Fruit fly (Drosophila melanogaster) whole organism, embryonic: Measurements from ENCODE around the gene CG31637.

Experiments used
- Atf-2 ChIP-seq: fragments of 200-800 bp; sonication (Bioruptor generic); optimal IDR thresholded peaks from 2 replicates; lab custom pipeline; 2016; ENCODE audit warnings: missing biosample characterization, missing genetic modification characterization
- CG10147 ChIP-seq: fragments of 200-800 bp; sonication (Bioruptor generic); optimal IDR thresholded peaks from 2 replicates; lab custom pipeline; 2019; ENCODE audit warnings: missing biosample characterization, mild to moderate bottlenecking, missing genetic modification characterization, moderate library complexity
- CG10209 ChIP-seq: fragments of 200-800 bp; sonication (Bioruptor generic); optimal IDR thresholded peaks from 3 replicates; lab custom pipeline; 2017; ENCODE audit warnings: missing biosample characterization, mild to moderate bottlenecking, missing genetic modification characterization, missing genetic modification reagents
- CG10321 ChIP-seq: fragments of 200-800 bp; sonication (Bioruptor generic); IDR thresholded peaks from 2 replicates; pipeline ENCODE4 v1.3.6; 2022; ENCODE audit warnings: missing biosample characterization, missing genetic modification characterization
- CG10543 ChIP-seq: fragments of 200-800 bp; sonication (Bioruptor generic); optimal IDR thresholded peaks from 3 replicates; lab custom pipeline; 2017; ENCODE audit warnings: missing biosample characterization, mild to moderate bottlenecking, missing genetic modification characterization, moderate library complexity
- CG12236 ChIP-seq: fragments of 200-800 bp; sonication (Bioruptor generic); optimal IDR thresholded peaks from 2 replicates; lab custom pipeline; 2016; ENCODE audit warnings: missing biosample characterization, missing genetic modification characterization
- CG15601 ChIP-seq: fragments of 200-800 bp; sonication (Bioruptor generic); optimal IDR thresholded peaks from 3 replicates; lab custom pipeline; 2019; ENCODE audit warnings: missing biosample characterization, mild to moderate bottlenecking, missing genetic modification characterization, moderate library complexity
- CG15696 ChIP-seq: fragments of 200-800 bp; sonication (Bioruptor generic); optimal IDR thresholded peaks from 2 replicates; lab custom pipeline; 2019; ENCODE audit warnings: missing biosample characterization, mild to moderate bottlenecking, missing genetic modification characterization, moderate library complexity
- CG17328 ChIP-seq: fragments of 200-800 bp; sonication (Bioruptor generic); IDR thresholded peaks from 2 replicates; pipeline ENCODE4 v1.3.6; 2022; ENCODE audit warnings: missing biosample characterization, missing genetic modification characterization
- CG17912 ChIP-seq: fragments of 200-800 bp; sonication (Bioruptor generic); optimal IDR thresholded peaks from 2 replicates; lab custom pipeline; 2018; ENCODE audit warnings: missing biosample characterization, mild to moderate bottlenecking, missing genetic modification characterization
- CG2202 ChIP-seq: fragments of 200-800 bp; sonication (Bioruptor generic); optimal IDR thresholded peaks from 2 replicates; lab custom pipeline; 2018; ENCODE audit warnings: missing biosample characterization, mild to moderate bottlenecking, missing genetic modification characterization
- CG4854 ChIP-seq: fragments of 200-800 bp; sonication (Bioruptor generic); optimal IDR thresholded peaks from 2 replicates; lab custom pipeline; 2016; ENCODE audit warnings: missing biosample characterization, missing genetic modification characterization, inconsistent platforms
- CG6254 ChIP-seq: fragments of 200-800 bp; sonication (Bioruptor generic); optimal IDR thresholded peaks from 3 replicates; lab custom pipeline; 2017; ENCODE audit warnings: mild to moderate bottlenecking, missing biosample characterization, missing genetic modification reagents, missing genetic modification characterization
- CG6272 ChIP-seq: fragments of 200-800 bp; sonication (Bioruptor generic); IDR thresholded peaks from 2 replicates; pipeline ENCODE4 v1.3.6; 2022; ENCODE audit warnings: missing biosample characterization, missing genetic modification characterization
- CG6854 ChIP-seq: fragments of 200-800 bp; sonication (Bioruptor generic); optimal IDR thresholded peaks from 3 replicates; lab custom pipeline; 2017; ENCODE audit warnings: missing biosample characterization, mild to moderate bottlenecking, missing genetic modification characterization
- CG7372 ChIP-seq: fragments of 200-800 bp; sonication (Bioruptor generic); IDR thresholded peaks from 2 replicates; pipeline ENCODE4 v1.3.6; 2022; ENCODE audit warnings: missing biosample characterization, missing genetic modification characterization
- CG7839 ChIP-seq: fragments of 200-800 bp; sonication (Bioruptor generic); optimal IDR thresholded peaks from 3 replicates; lab custom pipeline; 2018; ENCODE audit warnings: missing biosample characterization, mild to moderate bottlenecking, missing genetic modification characterization, moderate library complexity
- CG7963 ChIP-seq: fragments of 200-800 bp; sonication (Bioruptor generic); IDR thresholded peaks from 3 replicates; pipeline ENCODE4 v1.3.6; 2022; ENCODE audit warnings: missing biosample characterization, missing genetic modification characterization; ENCODE audit not compliant: partially characterized antibody
- CG9797 ChIP-seq: fragments of 200-800 bp; sonication (Bioruptor generic); optimal IDR thresholded peaks from 3 replicates; lab custom pipeline; 2018; ENCODE audit warnings: missing biosample characterization, mild to moderate bottlenecking, missing genetic modification characterization
- Dip2 ChIP-seq: fragments of 200-800 bp; sonication (Bioruptor generic); IDR thresholded peaks from 2 replicates; pipeline ENCODE4 v1.3.6; 2022; ENCODE audit warnings: missing biosample characterization, missing genetic modification characterization
- Hr51 ChIP-seq, 2 experiments: fragments of 200-800 bp; sonication (Bioruptor generic); optimal IDR thresholded peaks; 2 replicates in 1 of 2; 3 replicates in 1 of 2; lab custom pipeline; 2016 to 2018; ENCODE audit warnings: missing biosample characterization in 2 of 2, missing genetic modification characterization in 2 of 2, mild to moderate bottlenecking in 1 of 2, moderate library complexity in 1 of 2
- NFAT ChIP-seq: fragments of 200-800 bp; sonication (Bioruptor generic); IDR thresholded peaks from 2 replicates; pipeline ENCODE4 v1.3.6; 2022; ENCODE audit warnings: missing biosample characterization, missing genetic modification characterization
- Ptx1 ChIP-seq: fragments of 200-800 bp; sonication (Bioruptor generic); IDR thresholded peaks from 2 replicates; pipeline ENCODE4 v1.3.6; 2022; ENCODE audit warnings: missing biosample characterization, missing genetic modification characterization
- Scr ChIP-seq: fragments of 200-800 bp; sonication (Bioruptor generic); IDR thresholded peaks from 2 replicates; pipeline ENCODE4 v1.3.6; 2022; ENCODE audit warnings: missing biosample characterization, missing genetic modification characterization; ENCODE audit not compliant: partially characterized antibody
- Sox100B ChIP-seq: fragments of 200-800 bp; sonication (Bioruptor generic); optimal IDR thresholded peaks from 3 replicates; lab custom pipeline; 2018; ENCODE audit warnings: missing biosample characterization, mild to moderate bottlenecking, missing genetic modification characterization
- Sox102F ChIP-seq: fragments of 200-800 bp; sonication (Bioruptor generic); optimal IDR thresholded peaks from 2 replicates; lab custom pipeline; 2018; ENCODE audit warnings: missing biosample characterization, mild to moderate bottlenecking, missing genetic modification characterization, moderate library complexity
- br ChIP-seq: fragments of >200 bp; optimal IDR thresholded peaks from 2 replicates; lab custom pipeline; 2017
- cas ChIP-seq: fragments of 200-800 bp; sonication (Bioruptor generic); IDR thresholded peaks from 2 replicates; pipeline ENCODE4 v1.3.6; 2022; ENCODE audit warnings: missing biosample characterization, missing genetic modification characterization
- corto ChIP-seq: fragments of 200-800 bp; sonication (Bioruptor generic); optimal IDR thresholded peaks from 2 replicates; lab custom pipeline; 2016; ENCODE audit warnings: missing biosample characterization, mild to moderate bottlenecking, missing genetic modification characterization, moderate library complexity
- cwo ChIP-seq: fragments of 200-800 bp; sonication (Bioruptor generic); optimal IDR thresholded peaks from 3 replicates; lab custom pipeline; 2017; ENCODE audit warnings: missing biosample characterization, missing genetic modification characterization, mild to moderate bottlenecking, moderate library complexity, missing genetic modification reagents
- eve ChIP-seq, 2 experiments: fragments of >200 bp; optimal IDR thresholded peaks; 2 replicates each; lab custom pipeline; 2017; ENCODE audit warnings: missing biosample characterization in 2 of 2, missing genetic modification characterization in 2 of 2
- fd102C ChIP-seq: fragments of 200-800 bp; sonication (Bioruptor generic); optimal IDR thresholded peaks from 2 replicates; lab custom pipeline; 2018; ENCODE audit warnings: missing biosample characterization, mild to moderate bottlenecking, missing genetic modification characterization, moderate library complexity
- fu2 ChIP-seq: fragments of 200-800 bp; sonication (Bioruptor generic); optimal IDR thresholded peaks from 2 replicates; lab custom pipeline; 2016; ENCODE audit warnings: missing biosample characterization, missing genetic modification characterization
- gcm ChIP-seq: fragments of 200-800 bp; sonication (Bioruptor generic); optimal IDR thresholded peaks from 2 replicates; lab custom pipeline; 2019; ENCODE audit warnings: missing biosample characterization, mild to moderate bottlenecking, missing genetic modification characterization, moderate library complexity
- jigr1 ChIP-seq: fragments of 200-800 bp; sonication (Bioruptor generic); IDR thresholded peaks from 3 replicates; pipeline ENCODE4 v1.3.6; 2022; ENCODE audit warnings: missing biosample characterization, missing genetic modification characterization
- kay ChIP-seq: fragments of 200-800 bp; sonication (Bioruptor generic); optimal IDR thresholded peaks from 2 replicates; lab custom pipeline; 2016; ENCODE audit warnings: missing biosample characterization, missing genetic modification characterization
- mirr ChIP-seq: fragments of 200-800 bp; sonication (Bioruptor generic); optimal IDR thresholded peaks from 3 replicates; lab custom pipeline; 2018; ENCODE audit warnings: missing biosample characterization, mild to moderate bottlenecking, missing genetic modification characterization
- pho ChIP-seq: fragments of 200-800 bp; sonication (Bioruptor generic); optimal IDR thresholded peaks from 2 replicates; lab custom pipeline; 2016; ENCODE audit warnings: missing biosample characterization, missing genetic modification characterization
- row ChIP-seq: fragments of 200-800 bp; sonication (Bioruptor generic); IDR thresholded peaks from 3 replicates; pipeline ENCODE4 v1.3.6; 2022; ENCODE audit warnings: missing biosample characterization, missing genetic modification characterization
- slbo ChIP-seq: fragments of 200-800 bp; sonication (Bioruptor generic); IDR thresholded peaks from 2 replicates; pipeline ENCODE4 v1.3.6; 2022; ENCODE audit warnings: missing biosample characterization, missing genetic modification characterization
- sob ChIP-seq: fragments of 200-800 bp; sonication (Bioruptor generic); IDR thresholded peaks from 2 replicates; pipeline ENCODE4 v1.3.6; 2022; ENCODE audit warnings: missing biosample characterization, missing genetic modification characterization
- sqz ChIP-seq: fragments of 200-800 bp; sonication (Bioruptor generic); optimal IDR thresholded peaks from 3 replicates; lab custom pipeline; 2018; ENCODE audit warnings: missing biosample characterization, mild to moderate bottlenecking, missing genetic modification characterization
- sug ChIP-seq: fragments of 200-800 bp; optimal IDR thresholded peaks from 2 replicates; lab custom pipeline; 2019; ENCODE audit warnings: missing biosample characterization, mild to moderate bottlenecking, missing genetic modification characterization, moderate library complexity
- tin ChIP-seq: fragments of 200-800 bp; sonication (Bioruptor generic); optimal IDR thresholded peaks from 3 replicates; lab custom pipeline; 2016; ENCODE audit warnings: missing biosample characterization, missing genetic modification characterization
- tio ChIP-seq: fragments of 200-800 bp; sonication (Bioruptor generic); optimal IDR thresholded peaks from 2 replicates; lab custom pipeline; 2017; ENCODE audit warnings: missing biosample characterization, missing genetic modification characterization, inconsistent platforms
- trem ChIP-seq: fragments of 200-800 bp; optimal IDR thresholded peaks from 3 replicates; lab custom pipeline; 2019; ENCODE audit warnings: missing biosample characterization, mild to moderate bottlenecking, missing genetic modification characterization, moderate library complexity
- trh ChIP-seq: fragments of 200-800 bp; sonication (Bioruptor generic); optimal IDR thresholded peaks from 2 replicates; lab custom pipeline; 2016; ENCODE audit warnings: missing biosample characterization, missing genetic modification characterization
- twi ChIP-seq: fragments of 200-800 bp; optimal IDR thresholded peaks from 2 replicates; lab custom pipeline; 2019; ENCODE audit warnings: missing biosample characterization, mild to moderate bottlenecking, missing genetic modification characterization, moderate library complexity
- unpg ChIP-seq: fragments of 200-800 bp; sonication (Bioruptor generic); optimal IDR thresholded peaks from 3 replicates; lab custom pipeline; 2018; ENCODE audit warnings: missing biosample characterization, mild to moderate bottlenecking, missing genetic modification characterization, moderate library complexity
- zf30C ChIP-seq: fragments of 200-800 bp; sonication (Bioruptor generic); optimal IDR thresholded peaks from 3 replicates; lab custom pipeline; 2018; ENCODE audit warnings: missing biosample characterization, mild to moderate bottlenecking, missing genetic modification characterization

CG31637 gene

DNA sequence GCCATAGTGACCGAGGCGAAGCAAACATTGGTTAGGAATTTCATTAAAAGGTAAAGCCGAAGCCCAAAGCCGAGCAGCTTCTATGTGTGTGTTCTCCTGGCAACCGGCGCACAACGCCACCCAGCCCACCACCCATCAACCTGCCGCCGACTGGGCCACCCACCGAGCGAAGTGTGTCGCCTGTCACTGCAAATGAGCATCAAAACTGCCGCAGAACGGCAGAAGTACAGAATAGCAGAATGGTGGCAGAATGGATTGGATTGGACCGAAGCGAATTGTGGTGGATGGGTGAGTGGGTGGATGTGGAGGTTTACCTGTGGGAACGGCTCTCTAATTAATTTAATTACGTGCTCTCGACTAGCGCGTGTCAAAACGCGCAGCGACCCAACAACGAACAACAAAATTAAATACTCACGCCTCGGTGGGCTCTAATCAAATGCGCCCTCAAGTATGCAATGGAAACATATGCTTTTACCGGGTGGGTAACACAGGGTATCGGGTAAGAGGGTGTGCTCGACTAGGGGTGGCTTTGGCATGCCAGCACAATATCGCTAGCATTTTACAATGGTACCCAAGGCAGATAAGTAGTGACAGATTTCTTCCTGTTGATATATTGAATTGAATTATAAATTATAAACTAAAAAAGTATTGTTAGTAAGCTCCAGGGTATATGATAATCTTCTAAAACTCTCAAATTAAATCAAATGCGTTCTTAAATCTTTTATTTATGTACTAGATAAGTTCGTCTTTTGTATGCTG, 41.4 kb downstream of the CG31637 start (continued):
- TF ChIP-seq CG10543 (GFP tag; lab: Kevin White, UChicago), result no peak
- no peak for TF ChIP-seq sug
- TF ChIP-seq CG6272 (GFP tag; lab: Robert Waterston, UW), result no peak
- TF ChIP-seq CG9797 (GFP tag; lab: Kevin White, UChicago), result no peak
- no peak for TF ChIP-seq Sox102F (GFP tag; lab: Kevin White, UChicago)
- 0 out of 3 replicates have a peak, but pooled peaks have one; percentile 40 for TF ChIP-seq CG7963 (GFP tag; lab: Robert Waterston, UW)
- no peak for TF ChIP-seq zf30C (GFP tag; lab: Kevin White, UChicago)
- TF ChIP-seq CG17328 (GFP tag; lab: Robert Waterston, UW), result no peak
- TF ChIP-seq NFAT, result no peak
- no peak for TF ChIP-seq tin
- peak; percentile 29; the same call in 1 of the 2 replicates for TF ChIP-seq Scr (GFP tag; lab: Robert Waterston, UW)
- TF ChIP-seq CG10147, result no peak
- no peak for TF ChIP-seq CG2202 (tag; lab: Kevin White, UChicago)
- no peak for TF ChIP-seq pho (GFP tag; lab: Kevin White, UChicago)
- no peak for TF ChIP-seq CG17912 (GFP tag; lab: Kevin White, UChicago)
- no peak for TF ChIP-seq trh (GFP tag; lab: Kevin White, UChicago)
- no peak for TF ChIP-seq slbo (GFP tag; lab: Robert Waterston, UW)
- peak in 1 of 2 experiments; percentile 51 for TF ChIP-seq eve (GFP tag; optimal IDR thresholded peaks at IDR 0.05; lab: Kevin White, UChicago)
- TF ChIP-seq Hr51 (GFP tag; optimal IDR thresholded peaks at IDR 0.05; lab: Kevin White, UChicago), result peak in 1 of 2 experiments; percentile 10
- peak; percentile 25 for TF ChIP-seq tio (GFP tag; lab: Kevin White, UChicago)
- TF ChIP-seq fd102C (GFP tag; lab: Kevin White, UChicago), result no peak
- TF ChIP-seq Sox100B (GFP tag; lab: Kevin White, UChicago), result no peak
- no peak for TF ChIP-seq sqz (GFP tag; lab: Kevin White, UChicago)
- TF ChIP-seq CG6854, result no peak
- no peak for TF ChIP-seq Atf-2
- TF ChIP-seq corto (GFP tag; lab: Kevin White, UChicago), result no peak
- TF ChIP-seq mirr (GFP tag; lab: Kevin White, UChicago), result no peak
- TF ChIP-seq CG12236, result no peak
- TF ChIP-seq CG6254, result no peak
- no peak for TF ChIP-seq CG7372 (GFP tag; lab: Robert Waterston, UW)
- no peak for TF ChIP-seq Ptx1 (GFP tag; lab: Robert Waterston, UW)
- TF ChIP-seq fu2 (GFP tag; lab: Kevin White, UChicago), result no peak
- no peak for TF ChIP-seq CG15696 (tag; lab: Kevin White, UChicago)
- no peak for TF ChIP-seq br (lab: Kevin White, UChicago)
- no peak for TF ChIP-seq Dip2 (GFP tag; lab: Robert Waterston, UW)
- TF ChIP-seq CG15601 (tag; lab: Kevin White, UChicago), result no peak
- TF ChIP-seq CG4854 (GFP tag; lab: Kevin White, UChicago), result no peak
- TF ChIP-seq CG7839, result no peak
- peak; percentile 45 for TF ChIP-seq CG10209 (GFP tag; lab: Kevin White, UChicago)
- no peak for TF ChIP-seq cwo
- no peak for TF ChIP-seq sob
- TF ChIP-seq gcm (GFP tag; lab: Kevin White, UChicago), result peak; percentile 21
- TF ChIP-seq jigr1 (GFP tag; lab: Robert Waterston, UW), result no peak
- no peak for TF ChIP-seq unpg (GFP tag; lab: Kevin White, UChicago)
- no peak for TF ChIP-seq cas
- TF ChIP-seq twi (tag; lab: Kevin White, UChicago), result no peak
- no peak for TF ChIP-seq trem
- TF ChIP-seq kay (GFP tag; lab: Kevin White, UChicago), result no peak
- TF ChIP-seq row (GFP tag; lab: Robert Waterston, UW), result peak; percentile 52; the same call in 2 of the 3 replicates
- TF ChIP-seq CG10321, result no peak
